Worm (Caenorhabditis elegans): ENCODE measurements around the gene imp-2.

The imp-2 gene

DNA sequence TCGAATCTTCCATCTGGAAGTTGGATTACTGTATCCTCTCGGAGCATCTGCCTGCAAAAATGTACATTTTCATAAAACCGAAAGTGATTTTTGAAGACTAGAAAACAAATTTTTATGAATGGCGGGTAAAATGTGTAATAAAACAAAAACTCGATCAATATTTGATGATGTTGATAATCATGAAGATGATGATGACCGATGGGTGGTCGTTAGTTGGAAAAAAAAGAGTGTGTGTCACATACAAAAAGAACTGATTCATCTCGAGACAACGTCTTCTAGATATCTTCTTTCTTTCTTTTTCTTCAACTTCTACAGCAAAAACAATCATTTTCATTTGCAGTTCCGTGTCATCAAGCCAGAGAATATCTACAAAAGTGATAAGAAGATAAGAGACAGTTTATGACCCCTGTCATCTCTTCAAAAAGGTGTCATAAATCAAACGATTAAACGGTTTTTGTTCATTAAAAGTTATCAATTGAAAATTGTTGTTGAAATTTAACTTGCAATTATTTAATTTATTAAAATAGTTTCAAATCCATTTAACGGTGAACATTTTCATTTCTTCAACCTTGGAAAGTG is 26.1 kb downstream of the imp-2 start, which contains the start of gene bcc-1 (continued):
- peak; percentile 44 for TF ChIP-seq dve-1 (tag; optimal IDR thresholded peaks at IDR 0.05; ENCODE audit: insufficient read depth)
- TF ChIP-seq F44E2.7 (GFP tag; IDR thresholded peaks at IDR 0.05), result no peak
- TF ChIP-seq nhr-28 (tag; optimal IDR thresholded peaks at IDR 0.05), result peak; percentile 62

DNA sequence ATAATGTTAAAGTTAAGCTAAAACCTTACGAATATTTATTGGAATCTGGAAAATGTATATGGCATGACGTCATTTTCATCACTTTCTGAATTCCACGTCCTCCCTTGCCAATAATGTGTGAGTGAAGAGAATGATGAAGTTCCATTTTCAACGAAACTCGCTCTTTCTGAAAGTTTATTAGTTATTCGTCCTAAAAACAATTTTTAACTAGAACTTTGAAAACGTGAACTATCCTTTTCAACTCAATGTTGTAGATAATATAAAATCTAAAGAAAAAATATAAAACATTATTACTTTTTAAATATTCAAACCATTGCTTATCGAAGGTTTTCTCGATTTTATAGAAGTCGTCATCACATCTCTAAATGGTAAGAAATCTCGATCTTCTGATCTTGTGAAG is 29.2 kb downstream of the imp-2 start, which contains the start of gene M7.7:
Gene M7.7 (plus strand): TSS at position 301 of the 400 bp plus-strand sequence.
- TF ChIP-seq dpl-1 (GFP tag; optimal IDR thresholded peaks at IDR 0.05), result no peak
- TF ChIP-seq nhr-28 (tag; optimal IDR thresholded peaks at IDR 0.05), result no peak
- no peak for TF ChIP-seq attf-4 (tag; optimal IDR thresholded peaks at IDR 0.05)
- no peak for TF ChIP-seq Y75B8A.6 (GFP tag; IDR thresholded peaks at IDR 0.05)
- TF ChIP-seq ZK337.2 (GFP tag; IDR thresholded peaks at IDR 0.05), result no peak
- TF ChIP-seq nhr-237 (tag; optimal IDR thresholded peaks at IDR 0.05), result no peak
- TF ChIP-seq arid-1 (GFP tag; conservative IDR thresholded peaks at IDR 0.05), result no peak
- no peak for TF ChIP-seq php-3 (GFP tag; IDR thresholded peaks at IDR 0.05)
- TF ChIP-seq nhr-42 (GFP tag; IDR thresholded peaks at IDR 0.05), result no peak
- TF ChIP-seq ceh-44 (GFP tag; IDR thresholded peaks at IDR 0.05), result no peak
- no peak for TF ChIP-seq zag-1 (tag; optimal IDR thresholded peaks at IDR 0.05)
- no peak for TF ChIP-seq T26A8.4 (GFP tag; IDR thresholded peaks at IDR 0.05)
- TF ChIP-seq lim-7 (GFP tag; IDR thresholded peaks at IDR 0.05), result no peak
- no peak for TF ChIP-seq egl-27 (tag; optimal IDR thresholded peaks at IDR 0.05)
- no peak for TF ChIP-seq daf-16 (GFP tag; optimal IDR thresholded peaks at IDR 0.05)
- no peak for TF ChIP-seq daf-16 (tag; optimal IDR thresholded peaks at IDR 0.05)
- TF ChIP-seq spr-1 (tag; optimal IDR thresholded peaks at IDR 0.05), result no peak
- no peak for TF ChIP-seq mxl-2 (GFP tag; conservative IDR thresholded peaks at IDR 0.05)
- no peak for TF ChIP-seq egl-43 (GFP tag; IDR thresholded peaks at IDR 0.05)
- no peak for TF ChIP-seq ama-1 (optimal IDR thresholded peaks at IDR 0.05)

DNA sequence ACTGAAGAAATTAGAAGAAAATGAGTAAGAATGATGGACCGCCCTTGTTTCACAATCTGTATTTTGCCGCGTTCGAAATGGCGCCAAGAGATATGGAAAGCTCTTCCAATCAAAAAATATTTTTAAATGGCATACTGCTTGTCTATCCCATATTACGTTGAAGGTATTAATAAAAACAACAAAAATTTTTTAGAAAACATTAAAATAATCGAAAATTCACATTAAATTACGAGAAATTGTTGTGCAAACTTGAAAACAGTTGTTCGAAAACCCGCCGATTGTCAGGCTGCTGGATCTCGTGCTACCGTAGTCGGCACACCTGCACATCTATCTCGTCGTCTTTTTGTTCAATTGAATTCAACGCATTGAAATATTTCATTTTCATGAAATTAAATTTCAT is 35.1 kb downstream of the imp-2 start, which contains the start of gene klc-1:
Gene klc-1 (plus strand): TSS at position 127 of the 400 bp plus-strand sequence.
- TF ChIP-seq lsy-2 (tag; optimal IDR thresholded peaks at IDR 0.05) (peak in 1 of 2 experiments; percentile 56), lin-38 (GFP tag; IDR thresholded peaks at IDR 0.05) (0 out of 2 replicates have a peak, but pooled peaks have one; percentile 21), lin-1 (GFP tag; IDR thresholded peaks at IDR 0.05) (no peak)

DNA sequence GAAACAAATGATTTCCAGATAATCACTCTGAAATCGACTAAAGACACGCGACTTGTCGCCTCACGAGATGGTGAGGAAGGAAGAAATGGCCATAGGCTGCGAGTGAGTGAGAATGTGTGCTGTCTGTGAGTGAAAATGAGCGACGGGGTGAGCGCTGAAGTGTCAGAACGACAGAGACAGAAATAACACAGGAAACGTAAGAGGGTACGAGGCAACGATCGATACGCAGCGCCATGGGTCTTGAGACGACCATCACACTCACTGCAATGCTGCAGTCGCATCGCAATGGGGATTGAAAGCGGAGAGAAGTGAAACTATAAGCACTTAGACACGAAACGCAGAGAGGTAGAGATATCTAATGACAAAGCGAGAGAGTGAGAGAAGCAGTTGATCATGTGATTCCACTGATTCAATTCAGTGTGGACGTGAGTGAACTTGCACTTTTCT is 35.9 kb downstream of the imp-2 start:
- TF ChIP-seq nhr-77 (tag; optimal IDR thresholded peaks at IDR 0.05) (peak; percentile 63), zip-2 (tag; optimal IDR thresholded peaks at IDR 0.05) (peak; percentile 4), sdz-12 (GFP tag; optimal IDR thresholded peaks at IDR 0.05) (peak; percentile 67), ZK546.5 (tag; optimal IDR thresholded peaks at IDR 0.05) (no peak), nhr-25 (tag; optimal IDR thresholded peaks at IDR 0.05; ENCODE audit: borderline replicate concordance, insufficient read depth) (peak; percentile 92), lir-3 (tag; optimal IDR thresholded peaks at IDR 0.05) (peak; percentile 30), F49E8.2 (tag; optimal IDR thresholded peaks at IDR 0.05; ENCODE audit: borderline replicate concordance) (no peak), mdl-1 (tag; optimal IDR thresholded peaks at IDR 0.05) (peak; percentile 40 to 92), daf-19 (GFP tag; conservative IDR thresholded peaks at IDR 0.05) (peak; percentile 82; the same call in 1 of the 2 replicates), lin-1 (GFP tag; IDR thresholded peaks at IDR 0.05) (no peak), tag-97 (GFP tag; IDR thresholded peaks at IDR 0.05) (no peak), zip-11 (GFP tag; IDR thresholded peaks at IDR 0.05) (no peak), cey-2 (tag; optimal IDR thresholded peaks at IDR 0.05; ENCODE audit: borderline replicate concordance, insufficient read depth) (no peak), hmg-1.1 (GFP tag; IDR thresholded peaks at IDR 0.05) (peak; percentile 93), lin-38 (GFP tag; IDR thresholded peaks at IDR 0.05) (peak; percentile 78), jun-1 (tag; optimal IDR thresholded peaks at IDR 0.05) (peak; percentile 42), saeg-2 (GFP tag; IDR thresholded peaks at IDR 0.05) (no peak), nhr-41 (GFP tag; IDR thresholded peaks at IDR 0.05) (no peak), attf-4 (tag; optimal IDR thresholded peaks at IDR 0.05) (no peak), R02D3.7 (tag; optimal IDR thresholded peaks at IDR 0.05) (no peak), dve-1 (tag; optimal IDR thresholded peaks at IDR 0.05; ENCODE audit: insufficient read depth) (peak; percentile 92), lim-7 (GFP tag; IDR thresholded peaks at IDR 0.05) (peak; percentile 63; the same call in 1 of the 2 replicates), dmd-9 (GFP tag; IDR thresholded peaks at IDR 0.05) (no peak), daf-12 (tag; optimal IDR thresholded peaks at IDR 0.05) (peak; percentile 13), T26A8.4 (GFP tag; IDR thresholded peaks at IDR 0.05) (peak; percentile 89), spr-3 (GFP tag; optimal IDR thresholded peaks at IDR 0.05) (peak; percentile 80)
